Worm (Caenorhabditis elegans): ENCODE data around the gene acly-1.

- TF ChIP-seq him-1 (tag; optimal IDR thresholded peaks at IDR 0.05) (no peak), W03F9.2 (tag; optimal IDR thresholded peaks at IDR 0.05) (no peak), dao-5 (tag; optimal IDR thresholded peaks at IDR 0.05) (no peak)
These were observed 773 bp upstream of the acly-1 start for ce11 chrX:1478569-1478968.
